Worm (Caenorhabditis elegans) whole organism, young adult: ENCODE measurements around the gene txdc-12.2.
A peak's percentile ranks its signal among the peaks of the same experiment; 100 is the strongest.

Source experiments
- B0019.2 ChIP-seq: fragments of 200-800 bp; sonication (Bioruptor generic); conservative IDR thresholded peaks from 2 replicates; pipeline ENCODE4 v1.3.6; 2022; ENCODE audit warnings: missing genetic modification reagents, missing genetic modification characterization, missing compliant biosample characterization
- B0035.1 ChIP-seq: sonication (generic microtip); optimal IDR thresholded peaks from 2 replicates; lab custom pipeline; 2016; ENCODE audit warnings: missing genetic modification characterization, mild to moderate bottlenecking, missing compliant biosample characterization, missing genotype, missing genetic modification reagents
- B0261.1 ChIP-seq: sonication (generic microtip); optimal IDR thresholded peaks from 2 replicates; lab custom pipeline; 2016; ENCODE audit warnings: mild to moderate bottlenecking, missing genetic modification characterization, moderate library complexity, missing compliant biosample characterization
- B0336.3 ChIP-seq: fragments of 200-800 bp; sonication (Bioruptor generic); IDR thresholded peaks from 2 replicates; pipeline ENCODE4 v1.3.6; 2022; ENCODE audit warnings: missing genetic modification characterization, missing compliant biosample characterization
- C17E4.6 ChIP-seq: fragments of 200-800 bp; sonication (Bioruptor generic); IDR thresholded peaks from 2 replicates; pipeline ENCODE4 v1.3.6; 2022; ENCODE audit warnings: missing genetic modification reagents, missing genetic modification characterization, missing compliant biosample characterization
- D2030.7 ChIP-seq: fragments of 200-800 bp; sonication (Bioruptor generic); IDR thresholded peaks from 2 replicates; pipeline ENCODE4 v1.3.6; 2022; ENCODE audit warnings: missing genetic modification reagents, missing genetic modification characterization, missing compliant biosample characterization
- F23B12.7 ChIP-seq: sonication (generic microtip); optimal IDR thresholded peaks from 2 replicates; lab custom pipeline; 2017; ENCODE audit warnings: missing genetic modification characterization, mild to moderate bottlenecking, missing compliant biosample characterization, antibody characterized with exemption, moderate library complexity; ENCODE audit not compliant: insufficient read depth
- F33H1.4 ChIP-seq: fragments of 200-800 bp; sonication (Bioruptor generic); IDR thresholded peaks from 2 replicates; pipeline ENCODE4 v1.3.6; 2022; ENCODE audit warnings: missing genetic modification reagents, missing genetic modification characterization, missing compliant biosample characterization
- K11D2.4 ChIP-seq: fragments of 200-800 bp; sonication (Bioruptor generic); IDR thresholded peaks from 2 replicates; pipeline ENCODE4 v1.3.6; 2022; ENCODE audit warnings: missing genetic modification reagents, missing genetic modification characterization, missing compliant biosample characterization
- K12H6.12 ChIP-seq: fragments of 200-800 bp; sonication (Bioruptor generic); optimal IDR thresholded peaks from 2 replicates; lab custom pipeline; 2018; ENCODE audit warnings: mild to moderate bottlenecking, missing genetic modification characterization, missing compliant biosample characterization
- T07F8.4 ChIP-seq: sonication (generic microtip); optimal IDR thresholded peaks from 2 replicates; lab custom pipeline; 2016; ENCODE audit warnings: mild to moderate bottlenecking, missing genetic modification characterization, moderate library complexity, missing compliant biosample characterization
- Y53G8AR.9 ChIP-seq: fragments of 200-800 bp; sonication (Bioruptor generic); conservative IDR thresholded peaks from 2 replicates; pipeline ENCODE4 v1.3.6; 2022; ENCODE audit warnings: missing genetic modification reagents, missing genetic modification characterization, missing compliant biosample characterization
- Y79H2A.3 ChIP-seq: fragments of 200-800 bp; sonication (Bioruptor generic); conservative IDR thresholded peaks from 2 replicates; pipeline ENCODE4 v1.3.6; 2022; ENCODE audit warnings: missing genetic modification reagents, missing genetic modification characterization, missing compliant biosample characterization
- ama-1 ChIP-seq, 3 experiments: fragments of 150-350 bp in 1 of 3; sonication (generic microtip) in 2 of 3; optimal IDR thresholded peaks; 2 replicates each; lab custom pipeline; 2014 to 2018; ENCODE audit warnings: missing biosample characterization in 2 of 3, missing genetic modification characterization in 2 of 3, missing genetic modification reagents in 2 of 3
- aptf-2 ChIP-seq: fragments of 200-800 bp; sonication (Bioruptor generic); conservative IDR thresholded peaks from 2 replicates; pipeline ENCODE4 v1.3.6; 2022; ENCODE audit warnings: missing genetic modification reagents, missing genetic modification characterization, missing compliant biosample characterization
- attf-5 ChIP-seq: fragments of 200-800 bp; sonication (Bioruptor generic); optimal IDR thresholded peaks from 2 replicates; lab custom pipeline; 2018; ENCODE audit warnings: mild to moderate bottlenecking, missing genetic modification characterization, missing compliant biosample characterization
- cebp-2 ChIP-seq: fragments of 200-800 bp; sonication (Bioruptor generic); IDR thresholded peaks from 2 replicates; pipeline ENCODE4 v1.3.6; 2022; ENCODE audit warnings: missing genetic modification characterization, missing compliant biosample characterization
- ceh-100 ChIP-seq: fragments of 200-800 bp; sonication (Bioruptor generic); IDR thresholded peaks from 2 replicates; pipeline ENCODE4 v1.3.6; 2022; ENCODE audit warnings: missing genetic modification reagents, missing genetic modification characterization, missing compliant biosample characterization
- ceh-40 ChIP-seq: fragments of 200-800 bp; sonication (Bioruptor generic); IDR thresholded peaks from 2 replicates; pipeline ENCODE4 v1.3.6; 2022; ENCODE audit warnings: missing genetic modification characterization, missing compliant biosample characterization
- ceh-79 ChIP-seq: sonication (generic microtip); optimal IDR thresholded peaks from 2 replicates; lab custom pipeline; 2017; ENCODE audit warnings: mild to moderate bottlenecking, missing genetic modification characterization, missing compliant biosample characterization
- ceh-91 ChIP-seq: fragments of 200-800 bp; sonication (Bioruptor generic); IDR thresholded peaks from 2 replicates; pipeline ENCODE4 v1.3.6; 2022; ENCODE audit warnings: missing genetic modification reagents, missing genetic modification characterization, missing compliant biosample characterization
- die-1 ChIP-seq: sonication (generic microtip); optimal IDR thresholded peaks from 2 replicates; lab custom pipeline; 2016; ENCODE audit warnings: missing genotype, mild to moderate bottlenecking, missing genetic modification characterization, missing compliant biosample characterization
- dox-1 ChIP-seq: fragments of 200-800 bp; sonication (Bioruptor generic); IDR thresholded peaks from 2 replicates; pipeline ENCODE4 v1.3.6; 2022; ENCODE audit warnings: missing genetic modification reagents, missing genetic modification characterization, missing compliant biosample characterization
- dpff-1 ChIP-seq: sonication (generic microtip); optimal IDR thresholded peaks from 2 replicates; lab custom pipeline; 2017; ENCODE audit warnings: mild to moderate bottlenecking, missing genetic modification characterization, missing compliant biosample characterization
- efl-1 ChIP-seq: fragments of 150-350 bp; optimal IDR thresholded peaks from 2 replicates; lab custom pipeline; 2014; ENCODE audit warnings: missing biosample characterization, missing genetic modification reagents, missing genetic modification characterization
- egl-44 ChIP-seq: fragments of 200-800 bp; sonication (Bioruptor generic); IDR thresholded peaks from 2 replicates; pipeline ENCODE4 v1.3.6; 2022; ENCODE audit warnings: missing genetic modification reagents, missing genetic modification characterization, missing compliant biosample characterization
- gei-17 ChIP-seq: fragments of 200-800 bp; sonication (Bioruptor generic); optimal IDR thresholded peaks from 2 replicates; lab custom pipeline; 2018; ENCODE audit warnings: mild to moderate bottlenecking, missing genetic modification characterization, missing compliant biosample characterization
- hlh-12 ChIP-seq: sonication (generic microtip); optimal IDR thresholded peaks from 2 replicates; lab custom pipeline; 2016; ENCODE audit warnings: missing genetic modification characterization, missing compliant biosample characterization
- hmg-20 ChIP-seq: fragments of 200-800 bp; sonication (Bioruptor generic); IDR thresholded peaks from 2 replicates; pipeline ENCODE4 v1.3.6; 2022; ENCODE audit warnings: missing genetic modification reagents, missing genetic modification characterization, missing compliant biosample characterization
- hrde-1 ChIP-seq: sonication (generic microtip); optimal IDR thresholded peaks from 2 replicates; lab custom pipeline; 2016; ENCODE audit warnings: missing genetic modification characterization, mild to moderate bottlenecking, missing compliant biosample characterization, moderate library complexity, missing genotype, missing genetic modification reagents, borderline replicate concordance
- hsf-1 ChIP-seq: fragments of 200-800 bp; sonication (Bioruptor generic); IDR thresholded peaks from 2 replicates; pipeline ENCODE4 v1.3.6; 2022; ENCODE audit warnings: missing genetic modification reagents, missing genetic modification characterization, missing compliant biosample characterization
- let-526 ChIP-seq: fragments of 200-800 bp; sonication (Bioruptor generic); IDR thresholded peaks from 2 replicates; pipeline ENCODE4 v1.3.6; 2022; ENCODE audit warnings: missing genetic modification reagents, missing genetic modification characterization, missing compliant biosample characterization
- madf-10 ChIP-seq: sonication (generic microtip); optimal IDR thresholded peaks from 2 replicates; lab custom pipeline; 2016; ENCODE audit warnings: mild to moderate bottlenecking, missing genetic modification characterization, missing compliant biosample characterization
- madf-3 ChIP-seq: fragments of 200-800 bp; sonication (Bioruptor generic); IDR thresholded peaks from 2 replicates; pipeline ENCODE4 v1.3.6; 2022; ENCODE audit warnings: missing genetic modification reagents, missing genetic modification characterization, missing compliant biosample characterization
- madf-6 ChIP-seq: fragments of 200-800 bp; sonication (Bioruptor generic); IDR thresholded peaks from 2 replicates; pipeline ENCODE4 v1.3.6; 2022; ENCODE audit warnings: missing genetic modification reagents, missing genetic modification characterization, missing compliant biosample characterization
- nfya-2 ChIP-seq: fragments of 200-800 bp; sonication (Bioruptor generic); IDR thresholded peaks from 2 replicates; pipeline ENCODE4 v1.3.6; 2022; ENCODE audit warnings: missing genetic modification reagents, missing genetic modification characterization, missing compliant biosample characterization
- nfyb-1 ChIP-seq: fragments of 200-800 bp; sonication (Bioruptor generic); IDR thresholded peaks from 2 replicates; pipeline ENCODE4 v1.3.6; 2022; ENCODE audit warnings: missing genetic modification reagents, missing genetic modification characterization, missing compliant biosample characterization
- nhr-27 ChIP-seq: fragments of 200-800 bp; sonication (Bioruptor generic); optimal IDR thresholded peaks from 2 replicates; lab custom pipeline; 2018; ENCODE audit warnings: mild to moderate bottlenecking, missing genetic modification characterization, moderate library complexity, missing compliant biosample characterization
- nhr-80 ChIP-seq: sonication (generic microtip); optimal IDR thresholded peaks from 2 replicates; lab custom pipeline; 2016; ENCODE audit warnings: missing genetic modification characterization, missing compliant biosample characterization
- pbrm-1 ChIP-seq: fragments of 200-800 bp; sonication (Bioruptor generic); IDR thresholded peaks from 2 replicates; pipeline ENCODE4 v1.3.6; 2022; ENCODE audit warnings: missing genetic modification reagents, missing genetic modification characterization, missing compliant biosample characterization
- rec-8 ChIP-seq, 2 experiments: sonication (generic microtip); optimal IDR thresholded peaks; 2 replicates each; lab custom pipeline; 2016; ENCODE audit warnings: mild to moderate bottlenecking in 2 of 2, missing genetic modification characterization in 2 of 2, missing genetic modification reagents in 2 of 2, missing genotype in 2 of 2, missing biosample characterization in 1 of 2, missing compliant biosample characterization in 1 of 2, moderate library complexity in 1 of 2
- sea-2 ChIP-seq: fragments of 200-800 bp; sonication (Bioruptor generic); IDR thresholded peaks from 2 replicates; pipeline ENCODE4 v1.3.6; 2022; ENCODE audit warnings: missing genetic modification characterization, missing compliant biosample characterization
- snpc-4 ChIP-seq, 5 experiments: fragments of 150-350 bp in 1 of 5; sonication (generic microtip) in 4 of 5; optimal IDR thresholded peaks; 2 replicates each; lab custom pipeline; 2014 to 2018; ENCODE audit warnings: missing genetic modification characterization in 5 of 5, missing biosample characterization in 3 of 5, antibody characterized with exemption in 2 of 5, mild to moderate bottlenecking in 2 of 5, missing compliant biosample characterization in 2 of 5, missing genotype in 2 of 5, moderate library complexity in 2 of 5, missing genetic modification reagents in 1 of 5
- tbp1 ChIP-seq: fragments of 200-800 bp; sonication (Bioruptor generic); optimal IDR thresholded peaks from 2 replicates; lab custom pipeline; 2018; ENCODE audit warnings: mild to moderate bottlenecking, missing genetic modification characterization, missing compliant biosample characterization
- tbx-9 ChIP-seq: sonication (generic microtip); optimal IDR thresholded peaks from 2 replicates; lab custom pipeline; 2016; ENCODE audit warnings: borderline replicate concordance, missing genetic modification characterization, inconsistent platforms, missing compliant biosample characterization
- unc-62 ChIP-seq: fragments of 150-350 bp; optimal IDR thresholded peaks from 2 replicates; lab custom pipeline; 2014; ENCODE audit warnings: missing biosample characterization, missing genetic modification reagents, missing genetic modification characterization
- zfh-2 ChIP-seq: fragments of 200-800 bp; sonication (Bioruptor generic); conservative IDR thresholded peaks from 2 replicates; pipeline ENCODE4 v1.3.6; 2022; ENCODE audit warnings: missing genetic modification reagents, missing genetic modification characterization, missing compliant biosample characterization
- ztf-3 ChIP-seq: fragments of 200-800 bp; sonication (Bioruptor generic); optimal IDR thresholded peaks from 2 replicates; lab custom pipeline; 2018; ENCODE audit warnings: mild to moderate bottlenecking, missing genetic modification characterization, missing compliant biosample characterization

Gene txdc-12.2

ce11 chrX:2087716-2088115, 13.5 kb downstream of the txdc-12.2 start:
- TF ChIP-seq ceh-79 (tag; lab: Kevin White, UChicago) = no peak
- no peak for TF ChIP-seq ceh-100
- TF ChIP-seq nhr-80 (tag; lab: Kevin White, UChicago) = no peak
- TF ChIP-seq tbx-9 (tag; lab: Kevin White, UChicago) = no peak
- no peak for TF ChIP-seq ceh-91 (GFP tag; lab: Robert Waterston, UW)
- no peak for TF ChIP-seq let-526
- no peak for TF ChIP-seq F23B12.7 (tag; lab: Kevin White, UChicago)
- TF ChIP-seq ceh-40 (GFP tag; lab: Robert Waterston, UW) = no peak
- TF ChIP-seq zfh-2 (GFP tag; lab: Robert Waterston, UW) = no peak
- TF ChIP-seq rec-8 (tag; optimal IDR thresholded peaks at IDR 0.05; lab: Kevin White, UChicago) = no peak
- no peak for TF ChIP-seq B0035.1 (tag; lab: Kevin White, UChicago)
- TF ChIP-seq sea-2 (GFP tag; lab: Robert Waterston, UW) = no peak

DNA sequence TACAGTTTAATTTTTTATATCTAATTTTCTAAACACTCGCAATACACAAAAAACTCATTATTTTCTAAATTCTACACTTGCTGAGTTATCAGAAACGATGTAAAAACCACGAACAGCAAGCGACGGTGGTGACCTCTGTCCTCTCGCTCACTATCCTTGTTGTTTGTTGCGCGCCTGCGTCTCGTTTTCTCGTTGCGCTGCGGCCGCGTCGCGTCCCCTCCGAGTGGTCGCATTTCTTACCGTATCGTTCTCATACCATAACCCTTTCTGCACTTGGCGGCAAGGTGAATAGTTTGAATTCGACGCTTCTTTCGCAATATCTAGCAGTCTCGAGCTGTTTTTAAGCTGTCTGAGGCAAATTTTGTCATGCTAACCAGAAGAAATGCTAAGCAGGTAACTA, 15.2 kb downstream of the txdc-12.2 start, which contains the start of gene lsy-2:
Gene lsy-2 (plus strand): TSS at position 271 of the 400 bp plus-strand sequence.
- TF ChIP-seq nhr-27 = no peak
- no peak for TF ChIP-seq B0336.3 (GFP tag; lab: Robert Waterston, UW)
- no peak for TF ChIP-seq nfyb-1 (GFP tag; lab: Robert Waterston, UW)
- no peak for TF ChIP-seq hlh-12
- no peak for TF ChIP-seq C17E4.6 (GFP tag; lab: Robert Waterston, UW)
- TF ChIP-seq B0019.2 (GFP tag; lab: Robert Waterston, UW) = no peak
- TF ChIP-seq aptf-2 (GFP tag; lab: Robert Waterston, UW) = no peak
- peak; percentile 45 for TF ChIP-seq nhr-80 (tag; lab: Kevin White, UChicago)
- TF ChIP-seq hrde-1 = no peak
- no peak for TF ChIP-seq B0261.1
- TF ChIP-seq K12H6.12 (tag; lab: Kevin White, UChicago) = peak; percentile 79
- TF ChIP-seq D2030.7 = no peak
- TF ChIP-seq ama-1 (optimal IDR thresholded peaks at IDR 0.05; lab: Kevin White, UChicago) = no peak
- no peak for TF ChIP-seq ama-1 (GFP tag; optimal IDR thresholded peaks at IDR 0.05; lab: Kevin White, UChicago)
- TF ChIP-seq T07F8.4 (tag; lab: Kevin White, UChicago) = no peak
- TF ChIP-seq hmg-20 (GFP tag; lab: Robert Waterston, UW) = no peak
- TF ChIP-seq efl-1 (GFP tag; lab: Kevin White, UChicago) = peak; percentile 8
- TF ChIP-seq cebp-2 = no peak
- no peak for TF ChIP-seq dpff-1 (tag; lab: Kevin White, UChicago)
- no peak for TF ChIP-seq gei-17 (GFP tag; lab: Kevin White, UChicago)
- no peak for TF ChIP-seq ztf-3 (GFP tag; lab: Kevin White, UChicago)
- TF ChIP-seq K11D2.4 = no peak
- TF ChIP-seq dox-1 (GFP tag; lab: Robert Waterston, UW) = no peak
- TF ChIP-seq nfya-2 (GFP tag; lab: Robert Waterston, UW) = no peak
- TF ChIP-seq hsf-1 (GFP tag; lab: Robert Waterston, UW) = no peak
- peak; percentile 92 for TF ChIP-seq madf-3
- no peak for TF ChIP-seq snpc-4 (GFP tag; optimal IDR thresholded peaks at IDR 0.05; lab: Kevin White, UChicago)
- TF ChIP-seq snpc-4 (tag; optimal IDR thresholded peaks at IDR 0.05; lab: Kevin White, UChicago) = no peak
- TF ChIP-seq F33H1.4 (GFP tag; lab: Robert Waterston, UW) = no peak
- no peak for TF ChIP-seq Y79H2A.3 (GFP tag; lab: Robert Waterston, UW)
- no peak for TF ChIP-seq Y53G8AR.9 (GFP tag; lab: Robert Waterston, UW)
- peak; percentile 78 for TF ChIP-seq attf-5 (GFP tag; lab: Kevin White, UChicago)
- no peak for TF ChIP-seq madf-6 (GFP tag; lab: Robert Waterston, UW)
- no peak for TF ChIP-seq pbrm-1
- TF ChIP-seq egl-44 = no peak
- TF ChIP-seq unc-62 (GFP tag; lab: Kevin White, UChicago) = no peak
- no peak for TF ChIP-seq tbp1
- TF ChIP-seq die-1 (tag; lab: Kevin White, UChicago) = no peak
- TF ChIP-seq madf-10 (tag; lab: Kevin White, UChicago) = peak; percentile 4
